Worm (Caenorhabditis elegans): ENCODE measurements around the gene unc-2.

unc-2 gene

DNA sequence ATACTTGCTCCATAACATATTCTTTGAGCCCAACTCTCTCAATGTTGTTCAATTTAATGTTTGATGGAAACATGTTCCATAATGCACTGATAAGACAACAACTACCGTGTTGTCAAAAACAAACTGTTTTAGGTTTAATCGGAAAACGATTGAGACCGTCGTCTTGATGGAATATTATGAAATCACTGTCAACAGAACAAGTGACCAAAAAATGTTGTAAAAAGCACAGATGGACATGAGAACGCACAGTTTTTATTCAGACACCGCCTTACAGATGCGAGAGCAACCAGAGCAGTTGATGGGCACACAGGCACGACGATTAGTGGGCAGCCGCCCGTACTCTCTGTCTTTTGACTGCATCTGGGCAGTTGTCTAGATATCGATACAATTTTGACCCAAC lies 70.3 kb downstream of the unc-2 start:
- TF ChIP-seq pha-4 (tag; optimal IDR thresholded peaks at IDR 0.05): peak; percentile 39
- peak; percentile 48; the same call in 1 of the 2 replicates for TF ChIP-seq dox-1 (GFP tag; IDR thresholded peaks at IDR 0.05)
- no peak for TF ChIP-seq somi-1 (GFP tag; optimal IDR thresholded peaks at IDR 0.05)
- peak; percentile 87 for TF ChIP-seq unc-62 (GFP tag; optimal IDR thresholded peaks at IDR 0.05)
- no peak for TF ChIP-seq F57C9.4 (tag; optimal IDR thresholded peaks at IDR 0.05)
- no peak for TF ChIP-seq mcd-1 (GFP tag; IDR thresholded peaks at IDR 0.05)
- TF ChIP-seq cebp-1 (GFP tag; IDR thresholded peaks at IDR 0.05): peak; percentile 88
- TF ChIP-seq cebp-1 (tag; optimal IDR thresholded peaks at IDR 0.05): peak; percentile 90
- TF ChIP-seq xnd-1 (tag; optimal IDR thresholded peaks at IDR 0.05): no peak
- TF ChIP-seq mes-4 (tag; optimal IDR thresholded peaks at IDR 0.05): no peak
- no peak for TF ChIP-seq ceh-27 (GFP tag; optimal IDR thresholded peaks at IDR 0.05)
- no peak for TF ChIP-seq C06A6.2 (GFP tag; conservative IDR thresholded peaks at IDR 0.05)
- TF ChIP-seq aptf-2 (GFP tag; conservative IDR thresholded peaks at IDR 0.05): no peak
- no peak for TF ChIP-seq attf-5 (GFP tag; optimal IDR thresholded peaks at IDR 0.05)
- peak; percentile 82 for TF ChIP-seq nhr-80 (tag; optimal IDR thresholded peaks at IDR 0.05)
- TF ChIP-seq sea-2 (GFP tag; IDR thresholded peaks at IDR 0.05): no peak
- no peak for TF ChIP-seq let-526 (GFP tag; IDR thresholded peaks at IDR 0.05)
- TF ChIP-seq ztf-3 (GFP tag; optimal IDR thresholded peaks at IDR 0.05): no peak
- peak; percentile 1 for TF ChIP-seq ztf-22 (GFP tag; optimal IDR thresholded peaks at IDR 0.05)
- TF ChIP-seq dpl-1 (GFP tag; optimal IDR thresholded peaks at IDR 0.05): no peak
- TF ChIP-seq nfya-1 (tag; optimal IDR thresholded peaks at IDR 0.05; ENCODE audit: borderline replicate concordance, insufficient read depth): no peak
- TF ChIP-seq nfyb-1 (GFP tag; IDR thresholded peaks at IDR 0.05): no peak
- no peak for TF ChIP-seq Y56A3A.18 (GFP tag; IDR thresholded peaks at IDR 0.05)
- TF ChIP-seq attf-6 (GFP tag; IDR thresholded peaks at IDR 0.05): no peak
- TF ChIP-seq egl-18 (GFP tag; IDR thresholded peaks at IDR 0.05): no peak

DNA sequence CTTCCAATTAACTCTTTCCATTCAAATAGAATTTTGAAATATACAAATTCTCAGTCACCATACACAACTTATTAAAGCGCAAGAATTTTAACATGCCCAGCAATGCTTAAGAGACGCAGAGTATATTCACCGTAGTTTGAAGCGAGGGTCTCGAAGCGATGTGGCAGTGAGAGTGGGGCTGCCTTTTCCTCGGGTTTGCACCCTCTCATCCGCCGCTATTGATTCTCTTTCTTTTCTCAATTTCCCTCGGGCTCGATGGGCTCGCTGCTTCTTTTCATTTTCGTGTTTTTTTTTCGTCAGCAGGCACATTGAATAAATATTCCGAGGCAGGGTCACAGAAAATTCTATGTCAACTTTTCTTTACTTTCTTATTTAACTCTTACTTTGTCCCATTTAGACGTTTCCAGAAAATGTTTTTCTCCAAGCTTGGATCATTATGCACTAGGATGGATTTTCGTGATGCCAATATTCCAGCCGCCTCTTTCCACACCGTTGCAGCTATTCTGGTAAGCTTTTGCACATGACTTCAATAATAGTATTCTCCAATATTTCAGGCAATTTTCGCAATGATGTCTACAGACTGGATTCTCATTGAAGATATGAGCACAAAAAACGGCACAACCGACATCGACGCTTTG lies 74.6 kb downstream of the unc-2 start, which contains the start of gene T14G11.1:
Gene T14G11.1, plus strand, starts transcription at position 408 of the 638 bp plus-strand sequence.
- TF ChIP-seq Y67H2A.10 (GFP tag; conservative IDR thresholded peaks at IDR 0.05) (no peak), attf-6 (GFP tag; IDR thresholded peaks at IDR 0.05) (no peak), ZK185.1 (tag; optimal IDR thresholded peaks at IDR 0.05; ENCODE audit: poor library complexity, severe bottlenecking) (peak; percentile 55), ceh-79 (tag; optimal IDR thresholded peaks at IDR 0.05) (no peak), lin-35 (GFP tag; optimal IDR thresholded peaks at IDR 0.05) (peak in 1 of 3 experiments; percentile 38), nhr-80 (tag; optimal IDR thresholded peaks at IDR 0.05) (peak; percentile 30), ztf-22 (GFP tag; optimal IDR thresholded peaks at IDR 0.05) (no peak), gei-17 (GFP tag; optimal IDR thresholded peaks at IDR 0.05) (peak; percentile 8), zfh-2 (GFP tag; conservative IDR thresholded peaks at IDR 0.05) (peak; percentile 72), F33H1.4 (GFP tag; IDR thresholded peaks at IDR 0.05) (peak; percentile 74), pha-4 (tag; optimal IDR thresholded peaks at IDR 0.05) (peak; percentile 36), hmg-1.2 (GFP tag; IDR thresholded peaks at IDR 0.05) (peak; percentile 43; the same call in 1 of the 2 replicates), attf-5 (GFP tag; optimal IDR thresholded peaks at IDR 0.05) (peak; percentile 24), F52B5.7 (tag; optimal IDR thresholded peaks at IDR 0.05) (no peak), lsl-1 (GFP tag; optimal IDR thresholded peaks at IDR 0.05) (no peak), madf-8 (GFP tag; conservative IDR thresholded peaks at IDR 0.05) (no peak), rpc-1 (optimal IDR thresholded peaks at IDR 0.05) (no peak), rpc-1 (tag; optimal IDR thresholded peaks at IDR 0.05) (no peak), lin-40 (tag; optimal IDR thresholded peaks at IDR 0.05) (peak; percentile 49), ztf-18 (tag; optimal IDR thresholded peaks at IDR 0.05) (peak; percentile 68), B0019.2 (GFP tag; conservative IDR thresholded peaks at IDR 0.05) (no peak), snpc-1.3 (tag; optimal IDR thresholded peaks at IDR 0.05; ENCODE audit: insufficient read depth) (no peak), cebp-1 (GFP tag; IDR thresholded peaks at IDR 0.05) (0 out of 2 replicates have a peak, but pooled peaks have one; percentile 15), cebp-1 (tag; optimal IDR thresholded peaks at IDR 0.05) (peak; percentile 60), dox-1 (GFP tag; IDR thresholded peaks at IDR 0.05) (peak; percentile 45; the same call in 1 of the 2 replicates), bed-1 (GFP tag; IDR thresholded peaks at IDR 0.05) (no peak), K12H6.12 (tag; optimal IDR thresholded peaks at IDR 0.05) (peak; percentile 26)
